Worm (Caenorhabditis elegans) whole organism, L1 larva: ENCODE measurements around the gene M05D6.2.

Source experiments
- C34B4.2 ChIP-seq: sonication (generic microtip); optimal IDR thresholded peaks from 2 replicates; lab custom pipeline; 2017; ENCODE audit warnings: mild to moderate bottlenecking, missing genetic modification characterization, missing compliant biosample characterization
- alr-1 ChIP-seq: fragments of 200-800 bp; sonication (Bioruptor generic); optimal IDR thresholded peaks from 2 replicates; lab custom pipeline; 2018; ENCODE audit warnings: borderline replicate concordance, mild to moderate bottlenecking, missing genetic modification characterization, missing compliant biosample characterization
- aly-2 ChIP-seq: fragments of 150-350 bp; optimal IDR thresholded peaks from 2 replicates; lab custom pipeline; 2014; ENCODE audit warnings: missing biosample characterization, missing genetic modification characterization
- blmp-1 ChIP-seq: fragments of 150-350 bp; optimal IDR thresholded peaks from 2 replicates; lab custom pipeline; 2014; ENCODE audit warnings: missing biosample characterization, missing genetic modification characterization
- ceh-82 ChIP-seq, 3 experiments: fragments of 150-350 bp in 1 of 3; sonication (generic microtip) in 2 of 3; optimal IDR thresholded peaks; 2 replicates each; lab custom pipeline; 2014 to 2017; ENCODE audit warnings: missing biosample characterization in 3 of 3, missing genetic modification characterization in 3 of 3
- ceh-90 ChIP-seq: sonication (generic microtip); optimal IDR thresholded peaks from 2 replicates; lab custom pipeline; 2016; ENCODE audit warnings: missing genetic modification characterization, missing compliant biosample characterization
- dpl-1 ChIP-seq, 3 experiments: fragments of 150-350 bp in 2 of 3; sonication (generic microtip) in 1 of 3; optimal IDR thresholded peaks; 2 replicates each; lab custom pipeline; 2014 to 2017; ENCODE audit warnings: missing biosample characterization in 3 of 3, missing genetic modification characterization in 3 of 3, missing genetic modification reagents in 3 of 3
- dsc-1 ChIP-seq: sonication (generic microtip); optimal IDR thresholded peaks from 2 replicates; lab custom pipeline; 2016; ENCODE audit warnings: mild to moderate bottlenecking, missing genetic modification characterization, missing compliant biosample characterization
- efl-1 ChIP-seq, 4 experiments: fragments of 150-350 bp; optimal IDR thresholded peaks in 3 of 4; peaks in 1 of 4; 1 replicate in 1 of 4; 2 replicates in 3 of 4; lab custom pipeline; 2014; ENCODE audit warnings: missing biosample characterization in 2 of 4, missing genetic modification characterization in 2 of 4, missing genetic modification reagents in 2 of 4
- hlh-17 ChIP-seq: fragments of 200-800 bp; sonication (Bioruptor generic); optimal IDR thresholded peaks from 2 replicates; lab custom pipeline; 2018; ENCODE audit warnings: missing genetic modification characterization, mild to moderate bottlenecking, missing compliant biosample characterization, moderate library complexity, borderline replicate concordance
- hpl-2 ChIP-seq: fragments of 150-350 bp; optimal IDR thresholded peaks from 2 replicates; lab custom pipeline; 2014; ENCODE audit warnings: missing biosample characterization, missing genetic modification reagents, missing genetic modification characterization
- jun-1 ChIP-seq: fragments of 150-350 bp; optimal IDR thresholded peaks from 2 replicates; lab custom pipeline; 2014; ENCODE audit warnings: missing biosample characterization, missing genetic modification reagents, missing genetic modification characterization
- lin-13 ChIP-seq: fragments of 150-350 bp; optimal IDR thresholded peaks from 2 replicates; lab custom pipeline; 2014; ENCODE audit warnings: missing biosample characterization, missing genetic modification reagents, missing genetic modification characterization
- lin-14 ChIP-seq: fragments of 200-800 bp; sonication (Bioruptor generic); optimal IDR thresholded peaks from 2 replicates; lab custom pipeline; 2018; ENCODE audit warnings: mild to moderate bottlenecking, missing genetic modification characterization, moderate library complexity, missing compliant biosample characterization
- lir-3 ChIP-seq: sonication (generic microtip); optimal IDR thresholded peaks from 2 replicates; lab custom pipeline; 2016; ENCODE audit warnings: mild to moderate bottlenecking, missing genetic modification characterization, moderate library complexity, missing compliant biosample characterization; ENCODE audit not compliant: poor library complexity
- lsy-2 ChIP-seq, 2 experiments: fragments of 150-350 bp; optimal IDR thresholded peaks; 2 replicates each; lab custom pipeline; 2014; ENCODE audit warnings: missing biosample characterization in 2 of 2, missing genetic modification characterization in 2 of 2
- nhr-11 ChIP-seq: fragments of 150-350 bp; optimal IDR thresholded peaks from 2 replicates; lab custom pipeline; 2014; ENCODE audit warnings: missing biosample characterization, missing genetic modification characterization
- nhr-19 ChIP-seq: fragments of 200-800 bp; sonication (Bioruptor generic); conservative IDR thresholded peaks from 2 replicates; pipeline ENCODE4 v1.3.6; 2022; ENCODE audit warnings: missing genetic modification characterization, missing compliant biosample characterization
- nhr-20 ChIP-seq: sonication (generic microtip); optimal IDR thresholded peaks from 2 replicates; lab custom pipeline; 2016; ENCODE audit warnings: mild to moderate bottlenecking, missing genetic modification characterization, missing compliant biosample characterization
- nhr-47 ChIP-seq: sonication (generic microtip); optimal IDR thresholded peaks from 2 replicates; lab custom pipeline; 2016; ENCODE audit warnings: mild to moderate bottlenecking, missing genetic modification characterization, moderate library complexity, missing compliant biosample characterization
- nhr-71 ChIP-seq: sonication (generic microtip); optimal IDR thresholded peaks from 2 replicates; lab custom pipeline; 2016; ENCODE audit warnings: mild to moderate bottlenecking, missing genetic modification characterization, moderate library complexity, missing compliant biosample characterization
- nhr-76 ChIP-seq: sonication (generic microtip); optimal IDR thresholded peaks from 2 replicates; lab custom pipeline; 2017; ENCODE audit warnings: missing biosample characterization, missing genetic modification characterization
- nhr-84 ChIP-seq: sonication (generic microtip); optimal IDR thresholded peaks from 2 replicates; lab custom pipeline; 2017; ENCODE audit warnings: missing biosample characterization, missing genetic modification characterization
- nhr-85 ChIP-seq: sonication (generic microtip); peaks from one replicate; lab custom pipeline; 2016; ENCODE audit warnings: missing genetic modification characterization, inconsistent platforms, missing compliant biosample characterization
- pag-3 ChIP-seq: sonication (generic microtip); optimal IDR thresholded peaks from 2 replicates; lab custom pipeline; 2017; ENCODE audit warnings: missing genetic modification characterization, mild to moderate bottlenecking, missing compliant biosample characterization, antibody characterized with exemption, borderline replicate concordance; ENCODE audit not compliant: insufficient read depth
- pqm-1 ChIP-seq: sonication (generic microtip); optimal IDR thresholded peaks from 3 replicates; lab custom pipeline; 2017; ENCODE audit warnings: missing biosample characterization, missing genetic modification characterization
- rnt-1 ChIP-seq: sonication (generic microtip); optimal IDR thresholded peaks from 2 replicates; lab custom pipeline; 2016; ENCODE audit warnings: mild to moderate bottlenecking, missing genetic modification characterization, moderate library complexity, missing compliant biosample characterization
- snu-23 ChIP-seq: sonication (generic microtip); optimal IDR thresholded peaks from 2 replicates; lab custom pipeline; 2016; ENCODE audit warnings: missing genetic modification characterization, missing compliant biosample characterization
- sox-4 ChIP-seq: sonication (generic microtip); optimal IDR thresholded peaks from 2 replicates; lab custom pipeline; 2016; ENCODE audit warnings: missing genetic modification characterization, missing compliant biosample characterization
- sptf-1 ChIP-seq: fragments of 150-350 bp; optimal IDR thresholded peaks from 2 replicates; lab custom pipeline; 2014; ENCODE audit warnings: missing biosample characterization, missing genetic modification characterization
- swsn-7 ChIP-seq: sonication (generic microtip); optimal IDR thresholded peaks from 2 replicates; lab custom pipeline; 2016; ENCODE audit warnings: missing genetic modification characterization, missing compliant biosample characterization
- tbx-2 ChIP-seq: sonication (generic microtip); optimal IDR thresholded peaks from 2 replicates; lab custom pipeline; 2016; ENCODE audit warnings: missing genetic modification characterization, missing compliant biosample characterization
- tlp-1 ChIP-seq: fragments of 150-350 bp; optimal IDR thresholded peaks from 2 replicates; lab custom pipeline; 2014; ENCODE audit warnings: missing biosample characterization, missing genetic modification characterization
- unc-130 ChIP-seq: fragments of 150-350 bp; optimal IDR thresholded peaks from 2 replicates; lab custom pipeline; 2017; ENCODE audit warnings: missing biosample characterization, missing genetic modification characterization, inconsistent platforms
- unc-62 ChIP-seq: fragments of 150-350 bp; optimal IDR thresholded peaks from 2 replicates; lab custom pipeline; 2014; ENCODE audit warnings: missing biosample characterization, missing genetic modification reagents, missing genetic modification characterization
- vab-15 ChIP-seq: sonication (generic microtip); optimal IDR thresholded peaks from 2 replicates; lab custom pipeline; 2017; ENCODE audit warnings: missing genotype, mild to moderate bottlenecking, missing genetic modification characterization, missing compliant biosample characterization
- xbp-1 ChIP-seq: sonication (generic microtip); optimal IDR thresholded peaks from 2 replicates; lab custom pipeline; 2016; ENCODE audit warnings: missing genetic modification characterization, missing compliant biosample characterization

The M05D6.2 gene

ce11 chrII:8496184-8496583 lies 28.3 kb downstream of the M05D6.2 start:
- TF ChIP-seq efl-1 (optimal IDR thresholded peaks at IDR 0.05; lab: Kevin White, UChicago) (no peak), efl-1 (GFP tag; optimal IDR thresholded peaks at IDR 0.05 in 1 of 2; lab: Kevin White, UChicago) (peak in 1 of 2 experiments; percentile 58), swsn-7 (no peak), lin-14 (GFP tag; lab: Kevin White, UChicago) (peak; percentile 74), rnt-1 (peak; percentile 56), ceh-90 (tag; lab: Kevin White, UChicago) (no peak), aly-2 (tag; lab: Kevin White, UChicago) (no peak), alr-1 (tag; lab: Kevin White, UChicago) (no peak), lsy-2 (tag; optimal IDR thresholded peaks at IDR 0.05; lab: Kevin White, UChicago) (peak in 1 of 2 experiments; percentile 25), nhr-19 (0 out of 2 replicates have a peak, but pooled peaks have one; percentile 31), nhr-71 (tag; lab: Kevin White, UChicago) (peak; percentile 28), lin-13 (GFP tag; lab: Kevin White, UChicago) (no peak)

- TF ChIP-seq jun-1 (tag; lab: Kevin White, UChicago) (no peak), nhr-85 (no peak), blmp-1 (tag; lab: Kevin White, UChicago) (no peak), C34B4.2 (tag; lab: Kevin White, UChicago) (no peak), lin-13 (GFP tag; lab: Kevin White, UChicago) (no peak), nhr-11 (tag; lab: Kevin White, UChicago) (no peak), dpl-1 (GFP tag; optimal IDR thresholded peaks at IDR 0.05; lab: Kevin White, UChicago) (no peak), ceh-82 (tag; optimal IDR thresholded peaks at IDR 0.05; lab: Kevin White, UChicago) (no peak), tlp-1 (no peak)
These were observed 30.3 kb downstream of the M05D6.2 start for ce11 chrII:8498173-8498572.

- TF ChIP-seq rnt-1 (peak; percentile 74), pag-3 (tag; lab: Kevin White, UChicago) (peak; percentile 55), efl-1 (optimal IDR thresholded peaks at IDR 0.05; lab: Kevin White, UChicago) (no peak), efl-1 (GFP tag; optimal IDR thresholded peaks at IDR 0.05 in 1 of 2; lab: Kevin White, UChicago) (no peak), swsn-7 (no peak), nhr-71 (tag; lab: Kevin White, UChicago) (peak; percentile 73), tbx-2 (tag; lab: Kevin White, UChicago) (peak; percentile 13), nhr-76 (tag; lab: Kevin White, UChicago) (no peak), hlh-17 (GFP tag; lab: Kevin White, UChicago) (no peak), lin-14 (GFP tag; lab: Kevin White, UChicago) (peak; percentile 78), sptf-1 (no peak), snu-23 (GFP tag; lab: Kevin White, UChicago) (peak; percentile 56), nhr-84 (no peak), lsy-2 (tag; optimal IDR thresholded peaks at IDR 0.05; lab: Kevin White, UChicago) (peak in 1 of 2 experiments; percentile 34), alr-1 (tag; lab: Kevin White, UChicago) (no peak), nhr-47 (tag; lab: Kevin White, UChicago) (peak; percentile 0), pqm-1 (no peak), lir-3 (no peak), unc-62 (no peak), sox-4 (no peak), nhr-20 (tag; lab: Kevin White, UChicago) (peak; percentile 31), nhr-19 (peak; percentile 41), vab-15 (tag; lab: Kevin White, UChicago) (no peak), dsc-1 (tag; lab: Kevin White, UChicago) (peak; percentile 8), unc-130 (peak; percentile 40), aly-2 (tag; lab: Kevin White, UChicago) (no peak), hpl-2 (no peak), xbp-1 (no peak)
These were observed 31.1 kb downstream of the M05D6.2 start for ce11 chrII:8499021-8499420.
